Worm (Caenorhabditis elegans) whole organism, young adult: ENCODE measurements around the gene str-144.
A peak's percentile ranks its signal among the peaks of the same experiment; 100 is the strongest.

Source experiments
- B0035.1 ChIP-seq: sonication (generic microtip); optimal IDR thresholded peaks from 2 replicates; lab custom pipeline; 2016; ENCODE audit warnings: missing genetic modification characterization, mild to moderate bottlenecking, missing compliant biosample characterization, missing genotype, missing genetic modification reagents
- F33H1.4 ChIP-seq: fragments of 200-800 bp; sonication (Bioruptor generic); IDR thresholded peaks from 2 replicates; pipeline ENCODE4 v1.3.6; 2022; ENCODE audit warnings: missing genetic modification reagents, missing genetic modification characterization, missing compliant biosample characterization
- F55B11.4 ChIP-seq: sonication (generic microtip); optimal IDR thresholded peaks from 2 replicates; lab custom pipeline; 2016; ENCODE audit warnings: missing compliant biosample characterization, missing genetic modification characterization, borderline replicate concordance; ENCODE audit not compliant: insufficient read depth
- K11D2.4 ChIP-seq: fragments of 200-800 bp; sonication (Bioruptor generic); IDR thresholded peaks from 2 replicates; pipeline ENCODE4 v1.3.6; 2022; ENCODE audit warnings: missing genetic modification reagents, missing genetic modification characterization, missing compliant biosample characterization
- Y53F4B.3 ChIP-seq: fragments of 200-800 bp; sonication (Bioruptor generic); IDR thresholded peaks from 2 replicates; pipeline ENCODE4 v1.3.6; 2022; ENCODE audit warnings: missing genetic modification reagents, missing genetic modification characterization, missing compliant biosample characterization
- Y53G8AR.9 ChIP-seq: fragments of 200-800 bp; sonication (Bioruptor generic); conservative IDR thresholded peaks from 2 replicates; pipeline ENCODE4 v1.3.6; 2022; ENCODE audit warnings: missing genetic modification reagents, missing genetic modification characterization, missing compliant biosample characterization
- Y56A3A.18 ChIP-seq: fragments of 200-800 bp; sonication (Bioruptor generic); IDR thresholded peaks from 2 replicates; pipeline ENCODE4 v1.3.6; 2022; ENCODE audit warnings: missing genetic modification reagents, missing genetic modification characterization, missing compliant biosample characterization
- Y95B8A.8 ChIP-seq: fragments of 200-800 bp; sonication (Bioruptor generic); IDR thresholded peaks from 2 replicates; pipeline ENCODE4 v1.3.6; 2022; ENCODE audit warnings: missing genetic modification reagents, missing genetic modification characterization, missing compliant biosample characterization
- ama-1 ChIP-seq, 3 experiments: fragments of 150-350 bp in 1 of 3; sonication (generic microtip) in 2 of 3; optimal IDR thresholded peaks; 2 replicates each; lab custom pipeline; 2014 to 2018; ENCODE audit warnings: missing biosample characterization in 2 of 3, missing genetic modification characterization in 2 of 3, missing genetic modification reagents in 2 of 3
- atf-7 ChIP-seq: sonication (generic microtip); optimal IDR thresholded peaks from 2 replicates; lab custom pipeline; 2017; ENCODE audit warnings: mild to moderate bottlenecking, missing genetic modification characterization, missing compliant biosample characterization
- athp-1 ChIP-seq: sonication (generic microtip); optimal IDR thresholded peaks from 2 replicates; lab custom pipeline; 2017; ENCODE audit warnings: mild to moderate bottlenecking, missing genetic modification characterization, missing compliant biosample characterization
- attf-6 ChIP-seq: fragments of 200-800 bp; sonication (Bioruptor generic); IDR thresholded peaks from 2 replicates; pipeline ENCODE4 v1.3.6; 2022; ENCODE audit warnings: missing genetic modification reagents, missing genetic modification characterization, missing compliant biosample characterization
- cebp-1 ChIP-seq, 2 experiments: fragments of 200-800 bp in 1 of 2; sonication (Bioruptor generic) in 1 of 2; sonication (generic microtip) in 1 of 2; IDR thresholded peaks in 1 of 2; optimal IDR thresholded peaks in 1 of 2; 2 replicates each; pipeline versions ENCODE4 v1.3.6 to Lab custom; 2017 to 2022; ENCODE audit warnings: missing compliant biosample characterization in 2 of 2, missing genetic modification characterization in 2 of 2, mild to moderate bottlenecking in 1 of 2, missing genetic modification reagents in 1 of 2, moderate library complexity in 1 of 2
- ceh-100 ChIP-seq: fragments of 200-800 bp; sonication (Bioruptor generic); IDR thresholded peaks from 2 replicates; pipeline ENCODE4 v1.3.6; 2022; ENCODE audit warnings: missing genetic modification reagents, missing genetic modification characterization, missing compliant biosample characterization
- ceh-40 ChIP-seq: fragments of 200-800 bp; sonication (Bioruptor generic); IDR thresholded peaks from 2 replicates; pipeline ENCODE4 v1.3.6; 2022; ENCODE audit warnings: missing genetic modification characterization, missing compliant biosample characterization
- chd-7 ChIP-seq: sonication (generic microtip); optimal IDR thresholded peaks from 2 replicates; lab custom pipeline; 2016; ENCODE audit warnings: mild to moderate bottlenecking, missing genetic modification characterization, moderate library complexity, missing compliant biosample characterization
- dox-1 ChIP-seq: fragments of 200-800 bp; sonication (Bioruptor generic); IDR thresholded peaks from 2 replicates; pipeline ENCODE4 v1.3.6; 2022; ENCODE audit warnings: missing genetic modification reagents, missing genetic modification characterization, missing compliant biosample characterization
- efl-1 ChIP-seq: fragments of 150-350 bp; optimal IDR thresholded peaks from 2 replicates; lab custom pipeline; 2014; ENCODE audit warnings: missing biosample characterization, missing genetic modification reagents, missing genetic modification characterization
- gei-17 ChIP-seq: fragments of 200-800 bp; sonication (Bioruptor generic); optimal IDR thresholded peaks from 2 replicates; lab custom pipeline; 2018; ENCODE audit warnings: mild to moderate bottlenecking, missing genetic modification characterization, missing compliant biosample characterization
- hmg-1.2 ChIP-seq: fragments of 200-800 bp; sonication (Bioruptor generic); IDR thresholded peaks from 2 replicates; pipeline ENCODE4 v1.3.6; 2022; ENCODE audit warnings: missing genetic modification reagents, missing genetic modification characterization, missing compliant biosample characterization
- hsf-1 ChIP-seq: fragments of 200-800 bp; sonication (Bioruptor generic); IDR thresholded peaks from 2 replicates; pipeline ENCODE4 v1.3.6; 2022; ENCODE audit warnings: missing genetic modification reagents, missing genetic modification characterization, missing compliant biosample characterization
- let-607 ChIP-seq, 2 experiments: fragments of 200-800 bp in 1 of 2; sonication (Bioruptor generic) in 1 of 2; sonication (generic microtip) in 1 of 2; optimal IDR thresholded peaks; 2 replicates each; lab custom pipeline; 2016 to 2018; ENCODE audit warnings: mild to moderate bottlenecking in 2 of 2, missing compliant biosample characterization in 2 of 2, missing genetic modification characterization in 2 of 2, moderate library complexity in 2 of 2, missing genotype in 1 of 2
- lin-40 ChIP-seq: sonication (generic microtip); optimal IDR thresholded peaks from 2 replicates; lab custom pipeline; 2016; ENCODE audit warnings: missing genetic modification characterization, mild to moderate bottlenecking, missing compliant biosample characterization, missing genotype, missing genetic modification reagents
- lir-1 ChIP-seq: fragments of 200-800 bp; sonication (Bioruptor generic); conservative IDR thresholded peaks from 2 replicates; pipeline ENCODE4 v1.3.6; 2022; ENCODE audit warnings: missing genetic modification reagents, missing genetic modification characterization, missing compliant biosample characterization
- nfyb-1 ChIP-seq: fragments of 200-800 bp; sonication (Bioruptor generic); IDR thresholded peaks from 2 replicates; pipeline ENCODE4 v1.3.6; 2022; ENCODE audit warnings: missing genetic modification reagents, missing genetic modification characterization, missing compliant biosample characterization
- nhr-120 ChIP-seq: fragments of 200-800 bp; sonication (Bioruptor generic); IDR thresholded peaks from 2 replicates; pipeline ENCODE4 v1.3.6; 2022; ENCODE audit warnings: missing genetic modification characterization, missing compliant biosample characterization
- rpc-1 ChIP-seq, 2 experiments: fragments of 150-350 bp in 1 of 2; sonication (generic microtip) in 1 of 2; optimal IDR thresholded peaks; 2 replicates each; lab custom pipeline; 2014 to 2018; ENCODE audit warnings: missing biosample characterization in 1 of 2, missing genetic modification characterization in 1 of 2, missing genetic modification reagents in 1 of 2, missing genotype in 1 of 2
- snpc-3.4 ChIP-seq: sonication (generic microtip); optimal IDR thresholded peaks from 2 replicates; lab custom pipeline; 2017; ENCODE audit warnings: missing genetic modification characterization, mild to moderate bottlenecking, missing compliant biosample characterization, antibody characterized with exemption, moderate library complexity, missing genotype, missing genetic modification reagents
- somi-1 ChIP-seq: fragments of 200-800 bp; sonication (Bioruptor generic); optimal IDR thresholded peaks from 2 replicates; lab custom pipeline; 2018; ENCODE audit warnings: mild to moderate bottlenecking, missing genetic modification characterization, missing compliant biosample characterization
- zim-3 ChIP-seq: sonication (generic microtip); optimal IDR thresholded peaks from 2 replicates; lab custom pipeline; 2017; ENCODE audit warnings: mild to moderate bottlenecking, missing genetic modification characterization, moderate library complexity, missing compliant biosample characterization
- ztf-22 ChIP-seq: fragments of 200-800 bp; sonication (Bioruptor generic); optimal IDR thresholded peaks from 2 replicates; lab custom pipeline; 2018; ENCODE audit warnings: mild to moderate bottlenecking, missing genetic modification characterization, moderate library complexity, missing compliant biosample characterization
- ztf-26 ChIP-seq: sonication (generic microtip); optimal IDR thresholded peaks from 2 replicates; lab custom pipeline; 2017; ENCODE audit warnings: missing genetic modification characterization, missing compliant biosample characterization

The str-144 gene

ce11 chrV:8041336-8041868 is 30.5 kb downstream of the str-144 start:
- no peak for TF ChIP-seq ceh-40 (GFP tag; lab: Robert Waterston, UW)
- no peak for TF ChIP-seq ztf-22 (GFP tag; lab: Kevin White, UChicago)

ce11 chrV:8040247-8041084 is 31.5 kb downstream of the str-144 start:
- TF ChIP-seq rpc-1 (optimal IDR thresholded peaks at IDR 0.05; lab: Kevin White, UChicago) (peak; percentile 38), rpc-1 (tag; optimal IDR thresholded peaks at IDR 0.05; lab: Kevin White, UChicago) (no peak), Y53F4B.3 (GFP tag; lab: Robert Waterston, UW) (no peak), dox-1 (GFP tag; lab: Robert Waterston, UW) (0 out of 2 replicates have a peak, but pooled peaks have one; percentile 5), hsf-1 (GFP tag; lab: Robert Waterston, UW) (peak; percentile 89), somi-1 (GFP tag; lab: Kevin White, UChicago) (peak; percentile 54), ama-1 (optimal IDR thresholded peaks at IDR 0.05; lab: Kevin White, UChicago) (peak; percentile 86), ama-1 (GFP tag; optimal IDR thresholded peaks at IDR 0.05; lab: Kevin White, UChicago) (no peak)
- TF ChIP-seq, all 124 proteins: peak for 5

- TF ChIP-seq cebp-1 (GFP tag; IDR thresholded peaks at IDR 0.05; lab: Robert Waterston, UW), result no peak
- no peak for TF ChIP-seq cebp-1 (tag; optimal IDR thresholded peaks at IDR 0.05; lab: Kevin White, UChicago)
- 0 out of 2 replicates have a peak, but pooled peaks have one; percentile 10 for TF ChIP-seq Y56A3A.18 (GFP tag; lab: Robert Waterston, UW)
These were observed 32.3 kb downstream of the str-144 start for ce11 chrV:8039606-8040005.

ce11 chrV:8039085-8039525 is 32.8 kb downstream of the str-144 start:
- no peak for TF ChIP-seq nhr-120 (GFP tag; lab: Robert Waterston, UW)
- 0 out of 2 replicates have a peak, but pooled peaks have one; percentile 5 for TF ChIP-seq Y95B8A.8 (GFP tag; lab: Robert Waterston, UW)
- TF ChIP-seq efl-1, result no peak
- TF ChIP-seq atf-7, result peak; percentile 3
- TF ChIP-seq nfyb-1, result 0 out of 2 replicates have a peak, but pooled peaks have one; percentile 48
- 0 out of 2 replicates have a peak, but pooled peaks have one; percentile 15 for TF ChIP-seq hmg-1.2 (GFP tag; lab: Robert Waterston, UW)
- TF ChIP-seq let-607 (tag; optimal IDR thresholded peaks at IDR 0.05; lab: Kevin White, UChicago), result no peak
- no peak for TF ChIP-seq lir-1 (GFP tag; lab: Robert Waterston, UW)
- peak; percentile 28 for TF ChIP-seq gei-17 (GFP tag; lab: Kevin White, UChicago)
- TF ChIP-seq ceh-100 (GFP tag; lab: Robert Waterston, UW), result no peak
- no peak for TF ChIP-seq snpc-3.4 (tag; lab: Kevin White, UChicago)
- TF ChIP-seq ama-1 (optimal IDR thresholded peaks at IDR 0.05; lab: Kevin White, UChicago), result peak; percentile 14
- no peak for TF ChIP-seq ama-1 (GFP tag; optimal IDR thresholded peaks at IDR 0.05; lab: Kevin White, UChicago)
- peak; percentile 42 for TF ChIP-seq B0035.1 (tag; lab: Kevin White, UChicago)
- TF ChIP-seq F55B11.4 (tag; lab: Kevin White, UChicago), result no peak
- TF ChIP-seq lin-40, result peak; percentile 1
- TF ChIP-seq dox-1 (GFP tag; lab: Robert Waterston, UW), result 0 out of 2 replicates have a peak, but pooled peaks have one; percentile 5
- peak; percentile 68; the same call in 1 of the 2 replicates for TF ChIP-seq K11D2.4 (GFP tag; lab: Robert Waterston, UW)
- TF ChIP-seq Y53G8AR.9 (GFP tag; lab: Robert Waterston, UW), result 0 out of 2 replicates have a peak, but pooled peaks have one; percentile 33
- TF ChIP-seq, all 124 proteins: peak for 11

ce11 chrV:8035947-8036346 is 36.0 kb downstream of the str-144 start, which contains the start of gene ZC513.14:
Gene ZC513.14 (minus strand): TSS chrV:8036047.
- TF ChIP-seq F33H1.4 (GFP tag; lab: Robert Waterston, UW), result no peak
- TF ChIP-seq athp-1 (tag; lab: Kevin White, UChicago), result no peak
- no peak for TF ChIP-seq chd-7 (tag; lab: Kevin White, UChicago)
- no peak for TF ChIP-seq ztf-26 (tag; lab: Kevin White, UChicago)
- TF ChIP-seq zim-3, result no peak
- no peak for TF ChIP-seq attf-6 (GFP tag; lab: Robert Waterston, UW)
